Fruit fly (Drosophila melanogaster) whole organism, embryonic: ENCODE measurements around the gene AGO2.
A peak's percentile ranks its signal among the peaks of the same experiment; 100 is the strongest.

Experiments
- Abd-B ChIP-seq: fragments of 200-800 bp; sonication (Bioruptor generic); optimal IDR thresholded peaks from 2 replicates; lab custom pipeline; 2018; ENCODE audit warnings: missing biosample characterization, mild to moderate bottlenecking, missing genetic modification characterization, moderate library complexity
- Antp ChIP-seq: fragments of 200-800 bp; sonication (Bioruptor generic); optimal IDR thresholded peaks from 3 replicates; lab custom pipeline; 2016; ENCODE audit warnings: missing biosample characterization, missing genetic modification characterization
- B-H2 ChIP-seq: fragments of 200-800 bp; sonication (Bioruptor generic); optimal IDR thresholded peaks from 2 replicates; lab custom pipeline; 2018; ENCODE audit warnings: missing biosample characterization, mild to moderate bottlenecking, missing genetic modification characterization
- CG10147 ChIP-seq: fragments of 200-800 bp; sonication (Bioruptor generic); optimal IDR thresholded peaks from 2 replicates; lab custom pipeline; 2019; ENCODE audit warnings: missing biosample characterization, mild to moderate bottlenecking, missing genetic modification characterization, moderate library complexity
- CG10654 ChIP-seq: fragments of 200-800 bp; sonication (Bioruptor generic); optimal IDR thresholded peaks from 2 replicates; lab custom pipeline; 2016; ENCODE audit warnings: missing biosample characterization, missing genetic modification characterization
- CG11723 ChIP-seq: fragments of 200-800 bp; sonication (Bioruptor generic); optimal IDR thresholded peaks from 2 replicates; lab custom pipeline; 2017; ENCODE audit warnings: missing biosample characterization, mild to moderate bottlenecking, missing genetic modification characterization
- CG17359 ChIP-seq: fragments of 200-800 bp; sonication (Bioruptor generic); optimal IDR thresholded peaks from 3 replicates; lab custom pipeline; 2018; ENCODE audit warnings: missing biosample characterization, mild to moderate bottlenecking, missing genetic modification characterization, moderate library complexity
- CG17802 ChIP-seq: fragments of 200-800 bp; sonication (Bioruptor generic); optimal IDR thresholded peaks from 2 replicates; lab custom pipeline; 2018; ENCODE audit warnings: missing biosample characterization, mild to moderate bottlenecking, missing genetic modification characterization, moderate library complexity
- CG2875 ChIP-seq: fragments of 200-800 bp; sonication (Bioruptor generic); optimal IDR thresholded peaks from 2 replicates; lab custom pipeline; 2017; ENCODE audit warnings: missing biosample characterization, mild to moderate bottlenecking, missing genetic modification characterization, missing genetic modification reagents
- CG2889 ChIP-seq: fragments of 200-800 bp; sonication (Bioruptor generic); IDR thresholded peaks from 3 replicates; pipeline ENCODE4 v1.3.6; 2022; ENCODE audit warnings: missing biosample characterization, missing genetic modification characterization
- CG30020 ChIP-seq: fragments of 200-800 bp; optimal IDR thresholded peaks from 2 replicates; lab custom pipeline; 2019; ENCODE audit warnings: missing biosample characterization, mild to moderate bottlenecking, missing genetic modification characterization, moderate library complexity
- CG31365 ChIP-seq: fragments of 200-800 bp; sonication (Bioruptor generic); optimal IDR thresholded peaks from 2 replicates; lab custom pipeline; 2018; ENCODE audit warnings: missing biosample characterization, mild to moderate bottlenecking, missing genetic modification characterization
- CG32772 ChIP-seq: fragments of 200-800 bp; sonication (Bioruptor generic); IDR thresholded peaks from 2 replicates; pipeline ENCODE4 v1.3.6; 2022; ENCODE audit warnings: missing biosample characterization, missing genetic modification characterization
- CG34224 ChIP-seq: fragments of 200-800 bp; sonication (Bioruptor generic); IDR thresholded peaks from 3 replicates; pipeline ENCODE4 v1.3.6; 2022; ENCODE audit warnings: missing biosample characterization, missing genetic modification characterization; ENCODE audit not compliant: partially characterized antibody
- CG5245 ChIP-seq: fragments of 200-800 bp; sonication (Bioruptor generic); optimal IDR thresholded peaks from 3 replicates; lab custom pipeline; 2016; ENCODE audit warnings: missing biosample characterization, missing genetic modification characterization
- CG7839 ChIP-seq: fragments of 200-800 bp; sonication (Bioruptor generic); optimal IDR thresholded peaks from 3 replicates; lab custom pipeline; 2018; ENCODE audit warnings: missing biosample characterization, mild to moderate bottlenecking, missing genetic modification characterization, moderate library complexity
- CG8089 ChIP-seq: fragments of 200-800 bp; sonication (Bioruptor generic); optimal IDR thresholded peaks from 3 replicates; lab custom pipeline; 2016; ENCODE audit warnings: missing biosample characterization, missing genetic modification characterization
- CG9609 ChIP-seq: fragments of 200-800 bp; sonication (Bioruptor generic); optimal IDR thresholded peaks from 3 replicates; lab custom pipeline; 2016; ENCODE audit warnings: missing biosample characterization, missing genetic modification characterization
- CG9797 ChIP-seq: fragments of 200-800 bp; sonication (Bioruptor generic); optimal IDR thresholded peaks from 3 replicates; lab custom pipeline; 2018; ENCODE audit warnings: missing biosample characterization, mild to moderate bottlenecking, missing genetic modification characterization
- CG9817 ChIP-seq: fragments of 200-800 bp; sonication (Bioruptor generic); optimal IDR thresholded peaks from 2 replicates; lab custom pipeline; 2018; ENCODE audit warnings: missing biosample characterization, mild to moderate bottlenecking, missing genetic modification characterization, moderate library complexity
- CG9932 ChIP-seq: fragments of 200-800 bp; sonication (Bioruptor generic); IDR thresholded peaks from 2 replicates; pipeline ENCODE4 v1.3.6; 2022; ENCODE audit warnings: missing biosample characterization, missing genetic modification characterization
- Dfd ChIP-seq, 2 experiments: fragments of >200 bp; optimal IDR thresholded peaks; 2 replicates each; lab custom pipeline; 2017; ENCODE audit warnings: missing biosample characterization in 2 of 2, missing genetic modification characterization in 2 of 2
- Ets97D ChIP-seq: fragments of 200-800 bp; sonication (Bioruptor generic); optimal IDR thresholded peaks from 3 replicates; lab custom pipeline; 2016; ENCODE audit warnings: missing biosample characterization, missing genetic modification characterization
- Fer2 ChIP-seq: fragments of 200-800 bp; sonication (Bioruptor generic); optimal IDR thresholded peaks from 2 replicates; lab custom pipeline; 2018; ENCODE audit warnings: missing biosample characterization, mild to moderate bottlenecking, missing genetic modification characterization, moderate library complexity
- Fer3 ChIP-seq: fragments of 200-800 bp; sonication (Bioruptor generic); optimal IDR thresholded peaks from 2 replicates; lab custom pipeline; 2018; ENCODE audit warnings: missing biosample characterization, mild to moderate bottlenecking, missing genetic modification characterization, moderate library complexity
- HLH54F ChIP-seq: fragments of 200-800 bp; sonication (Bioruptor generic); optimal IDR thresholded peaks from 3 replicates; lab custom pipeline; 2016; ENCODE audit warnings: missing biosample characterization, missing genetic modification characterization
- HmgD ChIP-seq: fragments of 200-800 bp; sonication (Bioruptor generic); optimal IDR thresholded peaks from 3 replicates; lab custom pipeline; 2016; ENCODE audit warnings: missing biosample characterization, missing genetic modification characterization
- Lpt ChIP-seq: fragments of >200 bp; optimal IDR thresholded peaks from 2 replicates; lab custom pipeline; 2018; ENCODE audit warnings: missing biosample characterization, missing genetic modification characterization
- NK7.1 ChIP-seq: fragments of 200-800 bp; sonication (Bioruptor generic); optimal IDR thresholded peaks from 3 replicates; lab custom pipeline; 2016; ENCODE audit warnings: missing biosample characterization, missing genetic modification characterization
- Rx ChIP-seq: fragments of 200-800 bp; sonication (Bioruptor generic); IDR thresholded peaks from 2 replicates; pipeline ENCODE4 v1.3.6; 2022; ENCODE audit warnings: missing biosample characterization, missing genetic modification characterization
- Trl ChIP-seq, 3 experiments: fragments of >200 bp in 2 of 3; fragments of 200-800 bp in 1 of 3; sonication (Bioruptor generic) in 1 of 3; optimal IDR thresholded peaks; 2 replicates in 1 of 3; 3 replicates in 2 of 3; lab custom pipeline; 2016 to 2017; ENCODE audit warnings: missing biosample characterization in 1 of 3, missing genetic modification characterization in 1 of 3
- bbx ChIP-seq: fragments of 200-800 bp; sonication (Bioruptor generic); IDR thresholded peaks from 2 replicates; pipeline ENCODE4 v1.3.6; 2022; ENCODE audit warnings: missing biosample characterization, missing genetic modification characterization; ENCODE audit not compliant: partially characterized antibody
- bcd ChIP-seq: fragments of 200-800 bp; sonication (Bioruptor generic); optimal IDR thresholded peaks from 2 replicates; lab custom pipeline; 2017; ENCODE audit warnings: missing biosample characterization, mild to moderate bottlenecking, missing genetic modification characterization
- bowl ChIP-seq: fragments of 200-800 bp; sonication (Bioruptor generic); IDR thresholded peaks from 2 replicates; pipeline ENCODE4 v1.3.6; 2022; ENCODE audit warnings: missing biosample characterization, missing genetic modification characterization
- bsh ChIP-seq, 2 experiments: fragments of 200-800 bp; sonication (Bioruptor generic); optimal IDR thresholded peaks; 2 replicates each; lab custom pipeline; 2017 to 2018; ENCODE audit warnings: mild to moderate bottlenecking in 2 of 2, missing biosample characterization in 2 of 2, missing genetic modification characterization in 2 of 2, moderate library complexity in 1 of 2
- fd96Cb ChIP-seq: fragments of 200-800 bp; sonication (Bioruptor generic); optimal IDR thresholded peaks from 2 replicates; lab custom pipeline; 2018; ENCODE audit warnings: missing biosample characterization, mild to moderate bottlenecking, missing genetic modification characterization, moderate library complexity
- grn ChIP-seq: fragments of 200-800 bp; sonication (Bioruptor generic); optimal IDR thresholded peaks from 3 replicates; lab custom pipeline; 2017; ENCODE audit warnings: missing biosample characterization, missing genetic modification characterization
- gsb-n ChIP-seq: fragments of 200-800 bp; sonication (Bioruptor generic); optimal IDR thresholded peaks from 3 replicates; lab custom pipeline; 2018; ENCODE audit warnings: missing biosample characterization, mild to moderate bottlenecking, missing genetic modification characterization
- insv ChIP-seq, 2 experiments: fragments of 200-800 bp; sonication (Bioruptor generic); optimal IDR thresholded peaks; 3 replicates each; lab custom pipeline; 2016 to 2018; ENCODE audit warnings: missing biosample characterization in 2 of 2, missing genetic modification characterization in 2 of 2
- knrl ChIP-seq: fragments of 200-800 bp; sonication (Bioruptor generic); IDR thresholded peaks from 3 replicates; pipeline ENCODE4 v1.3.6; 2022; ENCODE audit warnings: missing biosample characterization, missing genetic modification characterization; ENCODE audit not compliant: partially characterized antibody
- lilli ChIP-seq: fragments of 200-800 bp; sonication (Bioruptor generic); optimal IDR thresholded peaks from 3 replicates; lab custom pipeline; 2016; ENCODE audit warnings: missing biosample characterization, missing genetic modification characterization
- oc ChIP-seq: fragments of 200-800 bp; sonication (Bioruptor generic); optimal IDR thresholded peaks from 2 replicates; lab custom pipeline; 2018; ENCODE audit warnings: missing biosample characterization, mild to moderate bottlenecking, missing genetic modification characterization, moderate library complexity
- pan ChIP-seq, 4 experiments: fragments of >200 bp in 3 of 4; fragments of 200-800 bp in 1 of 4; sonication (Bioruptor generic) in 1 of 4; optimal IDR thresholded peaks in 3 of 4; IDR thresholded peaks in 1 of 4; 2 replicates each; pipeline versions ENCODE4 v1.3.6 to Lab custom; 2017 to 2022; ENCODE audit warnings: missing biosample characterization in 2 of 4, missing genetic modification characterization in 2 of 4, mixed read lengths in 1 of 4
- rib ChIP-seq: fragments of 200-800 bp; sonication (Bioruptor generic); IDR thresholded peaks from 2 replicates; pipeline ENCODE4 v1.3.6; 2022; ENCODE audit warnings: missing biosample characterization, missing genetic modification characterization
- seq ChIP-seq: fragments of 200-800 bp; sonication (Bioruptor generic); IDR thresholded peaks from 2 replicates; pipeline ENCODE4 v1.3.6; 2022; ENCODE audit warnings: missing biosample characterization, missing genetic modification characterization
- sim ChIP-seq: fragments of 200-800 bp; sonication (Bioruptor generic); IDR thresholded peaks from 2 replicates; pipeline ENCODE4 v1.3.6; 2022; ENCODE audit warnings: missing biosample characterization, missing genetic modification characterization
- trem ChIP-seq: fragments of 200-800 bp; optimal IDR thresholded peaks from 3 replicates; lab custom pipeline; 2019; ENCODE audit warnings: missing biosample characterization, mild to moderate bottlenecking, missing genetic modification characterization, moderate library complexity
- wdn ChIP-seq: fragments of 200-800 bp; sonication (Bioruptor generic); IDR thresholded peaks from 2 replicates; pipeline ENCODE4 v1.3.6; 2022; ENCODE audit warnings: missing biosample characterization, missing genetic modification characterization
- zen ChIP-seq: fragments of 200-800 bp; sonication (Bioruptor generic); optimal IDR thresholded peaks from 3 replicates; lab custom pipeline; 2018; ENCODE audit warnings: missing biosample characterization, mild to moderate bottlenecking, missing genetic modification characterization, moderate library complexity

AGO2 gene

dm6 chr3L:15537916-15538581 lies 15.9 kb upstream of the AGO2 start (continued):
- TF ChIP-seq oc (tag; lab: Kevin White, UChicago) (peak; percentile 58), Fer2 (tag; lab: Kevin White, UChicago) (no peak), CG17802 (no peak), CG17359 (peak; percentile 62), knrl (GFP tag; lab: Robert Waterston, UW) (no peak), HLH54F (GFP tag; lab: Kevin White, UChicago) (peak; percentile 10), trem (tag; lab: Kevin White, UChicago) (peak; percentile 62), CG8089 (GFP tag; lab: Kevin White, UChicago) (no peak), CG9609 (GFP tag; lab: Kevin White, UChicago) (no peak), Trl (optimal IDR thresholded peaks at IDR 0.05; lab: Kevin White, UChicago) (no peak), Trl (GFP tag; optimal IDR thresholded peaks at IDR 0.05; lab: Kevin White, UChicago) (peak; percentile 52), Lpt (GFP tag; lab: Kevin White, UChicago) (no peak), CG11723 (GFP tag; lab: Kevin White, UChicago) (peak; percentile 15), HmgD (no peak), bsh (GFP tag; optimal IDR thresholded peaks at IDR 0.05; lab: Kevin White, UChicago) (peak in 1 of 2 experiments; percentile 80), NK7.1 (GFP tag; lab: Kevin White, UChicago) (peak; percentile 15), Fer3 (tag; lab: Kevin White, UChicago) (peak; percentile 54), CG10654 (peak; percentile 33), CG2889 (no peak), CG5245 (peak; percentile 45), insv (GFP tag; optimal IDR thresholded peaks at IDR 0.05; lab: Kevin White, UChicago) (no peak), CG2875 (GFP tag; lab: Kevin White, UChicago) (peak; percentile 50), CG30020 (tag; lab: Kevin White, UChicago) (no peak), bbx (no peak), grn (no peak), B-H2 (no peak), Abd-B (GFP tag; lab: Kevin White, UChicago) (peak; percentile 50), sim (no peak), CG7839 (tag; lab: Kevin White, UChicago) (peak; percentile 84), CG34224 (no peak), fd96Cb (peak; percentile 72), Dfd (GFP tag; optimal IDR thresholded peaks at IDR 0.05; lab: Kevin White, UChicago) (no peak), pan (optimal IDR thresholded peaks at IDR 0.05; lab: Kevin White, UChicago) (no peak), pan (GFP tag; optimal IDR thresholded peaks at IDR 0.05 in 1 of 2, IDR thresholded peaks at IDR 0.05 in 1 of 2) (peak in 1 of 2 experiments; percentile 66), rib (GFP tag; lab: Robert Waterston, UW) (no peak), Ets97D (no peak), lilli (GFP tag; lab: Kevin White, UChicago) (peak; percentile 63), bowl (no peak), CG9817 (tag; lab: Kevin White, UChicago) (peak; percentile 9), CG32772 (GFP tag; lab: Robert Waterston, UW) (no peak), zen (tag; lab: Kevin White, UChicago) (peak; percentile 74), CG10147 (peak; percentile 28), CG9797 (GFP tag; lab: Kevin White, UChicago) (no peak), Rx (0 out of 2 replicates have a peak, but pooled peaks have one; percentile 10), seq (peak; percentile 62), wdn (GFP tag; lab: Robert Waterston, UW) (no peak), CG9932 (GFP tag; lab: Robert Waterston, UW) (no peak), Antp (no peak), gsb-n (tag; lab: Kevin White, UChicago) (peak; percentile 64), CG31365 (tag; lab: Kevin White, UChicago) (no peak), bcd (GFP tag; lab: Kevin White, UChicago) (peak; percentile 66)
